Fruit fly (Drosophila melanogaster): ENCODE results near the gene CG13926.

Gene CG13926

dm6 chr3L:1661738-1662370, 43.9 kb upstream of the CG13926 start (continued):
- no peak for TF ChIP-seq C15 (GFP tag; IDR thresholded peaks at IDR 0.05)
- TF ChIP-seq Oli (tag; optimal IDR thresholded peaks at IDR 0.05) = no peak
- TF ChIP-seq CG17361 (GFP tag; IDR thresholded peaks at IDR 0.05) = no peak
- TF ChIP-seq sna (GFP tag; IDR thresholded peaks at IDR 0.05; ENCODE audit: partially characterized antibody) = 0 out of 2 replicates have a peak, but pooled peaks have one; percentile 23
- TF ChIP-seq amos (GFP tag; IDR thresholded peaks at IDR 0.05; ENCODE audit: partially characterized antibody) = no peak
- TF ChIP-seq eve (GFP tag; optimal IDR thresholded peaks at IDR 0.05) = no peak
- no peak for TF ChIP-seq CG11504 (tag; optimal IDR thresholded peaks at IDR 0.05)
- TF ChIP-seq CG2875 (GFP tag; optimal IDR thresholded peaks at IDR 0.05) = no peak
- TF ChIP-seq Rfx (GFP tag; IDR thresholded peaks at IDR 0.05) = no peak
- TF ChIP-seq CG8765 (GFP tag; IDR thresholded peaks at IDR 0.05) = no peak
- no peak for TF ChIP-seq Hr39 (optimal IDR thresholded peaks at IDR 0.05)
- TF ChIP-seq CG18599 (GFP tag; optimal IDR thresholded peaks at IDR 0.05) = no peak
- TF ChIP-seq Spps (tag; optimal IDR thresholded peaks at IDR 0.05) = no peak
- no peak for TF ChIP-seq NfI (GFP tag; optimal IDR thresholded peaks at IDR 0.05)
- TF ChIP-seq sens-2 (GFP tag; IDR thresholded peaks at IDR 0.05) = no peak
- TF ChIP-seq CG11398 (GFP tag; optimal IDR thresholded peaks at IDR 0.05) = no peak
- TF ChIP-seq br (optimal IDR thresholded peaks at IDR 0.05) = no peak
- no peak for TF ChIP-seq gfzf (GFP tag; optimal IDR thresholded peaks at IDR 0.05)
- TF ChIP-seq CG13296 (GFP tag; optimal IDR thresholded peaks at IDR 0.05) = no peak
- no peak for TF ChIP-seq CG2712 (tag; optimal IDR thresholded peaks at IDR 0.05)
- TF ChIP-seq CG10147 (GFP tag; optimal IDR thresholded peaks at IDR 0.05) = no peak
- no peak for TF ChIP-seq CG18619 (GFP tag; optimal IDR thresholded peaks at IDR 0.05)
- TF ChIP-seq Bteb2 (GFP tag; optimal IDR thresholded peaks at IDR 0.05) = no peak
- no peak for TF ChIP-seq CG8478 (optimal IDR thresholded peaks at IDR 0.05)
- no peak for TF ChIP-seq odd (GFP tag; optimal IDR thresholded peaks at IDR 0.05)
- no peak for TF ChIP-seq CG3163 (GFP tag; optimal IDR thresholded peaks at IDR 0.05)
- TF ChIP-seq dimm (GFP tag; IDR thresholded peaks at IDR 0.05) = no peak
- TF ChIP-seq Mad (GFP tag; optimal IDR thresholded peaks at IDR 0.05) = no peak
- no peak for TF ChIP-seq unpg (GFP tag; optimal IDR thresholded peaks at IDR 0.05)

dm6 chr3L:1653752-1654151, 35.8 kb upstream of the CG13926 start:
- TF ChIP-seq ato (GFP tag; IDR thresholded peaks at IDR 0.05; ENCODE audit: partially characterized antibody) (0 out of 2 replicates have a peak, but pooled peaks have one; percentile 18), kah (GFP tag; optimal IDR thresholded peaks at IDR 0.05) (no peak), exex (tag; optimal IDR thresholded peaks at IDR 0.05) (peak; percentile 82), mirr (GFP tag; optimal IDR thresholded peaks at IDR 0.05) (peak; percentile 71)

- TF ChIP-seq ap (GFP tag; IDR thresholded peaks at IDR 0.05) (no peak), Doc2 (GFP tag; IDR thresholded peaks at IDR 0.05) (no peak), Usf (GFP tag; optimal IDR thresholded peaks at IDR 0.05) (no peak), ac (GFP tag; optimal IDR thresholded peaks at IDR 0.05) (no peak), MTF-1 (GFP tag; optimal IDR thresholded peaks at IDR 0.05; ENCODE audit: borderline replicate concordance) (no peak), row (GFP tag; IDR thresholded peaks at IDR 0.05) (no peak), ci (GFP tag; IDR thresholded peaks at IDR 0.05) (no peak), h (optimal IDR thresholded peaks at IDR 0.05) (no peak), vnd (GFP tag; IDR thresholded peaks at IDR 0.05; ENCODE audit: partially characterized antibody) (no peak), Stat92E (GFP tag; optimal IDR thresholded peaks at IDR 0.05) (no peak), pros (GFP tag; optimal IDR thresholded peaks at IDR 0.05) (no peak), CG14050 (GFP tag; IDR thresholded peaks at IDR 0.05) (no peak), Dll (GFP tag; IDR thresholded peaks at IDR 0.05; ENCODE audit: partially characterized antibody) (0 out of 4 replicates have a peak, but pooled peaks have one; percentile 26), CG14014 (GFP tag; IDR thresholded peaks at IDR 0.05) (no peak), Awh (GFP tag; IDR thresholded peaks at IDR 0.05) (no peak), Atf3 (GFP tag; optimal IDR thresholded peaks at IDR 0.05) (no peak), ash1 (GFP tag; optimal IDR thresholded peaks at IDR 0.05) (no peak), Max (GFP tag; optimal IDR thresholded peaks at IDR 0.05) (no peak)
Measured at dm6 chr3L:1652700-1653200, 34.8 kb upstream of the CG13926 start, which contains the start of the genes CG7970 and Vta1. Gene CG7970, plus strand, starts transcription at chr3L:1652750. Gene Vta1, minus strand, starts transcription at chr3L:1652900.
